Fruit fly (Drosophila melanogaster) whole organism, embryonic: ENCODE measurements around the gene CRAT.
A peak's percentile ranks its signal among the peaks of the same experiment; 100 is the strongest.

ENCODE experiments used
- Atf6 ChIP-seq: fragments of 200-800 bp; sonication (Bioruptor generic); IDR thresholded peaks from 2 replicates; pipeline ENCODE4 v1.3.6; 2022; ENCODE audit warnings: missing biosample characterization, missing genetic modification characterization
- Bdp1 ChIP-seq: fragments of 200-800 bp; sonication (Bioruptor generic); optimal IDR thresholded peaks from 3 replicates; lab custom pipeline; 2016; ENCODE audit warnings: missing biosample characterization, missing genetic modification characterization
- CG10543 ChIP-seq: fragments of 200-800 bp; sonication (Bioruptor generic); optimal IDR thresholded peaks from 3 replicates; lab custom pipeline; 2017; ENCODE audit warnings: missing biosample characterization, mild to moderate bottlenecking, missing genetic modification characterization, moderate library complexity
- CG10654 ChIP-seq: fragments of 200-800 bp; sonication (Bioruptor generic); optimal IDR thresholded peaks from 2 replicates; lab custom pipeline; 2016; ENCODE audit warnings: missing biosample characterization, missing genetic modification characterization
- CG10959 ChIP-seq: fragments of 200-800 bp; sonication (Bioruptor generic); IDR thresholded peaks from 2 replicates; pipeline ENCODE4 v1.3.6; 2022; ENCODE audit warnings: missing biosample characterization, missing genetic modification characterization
- CG12236 ChIP-seq: fragments of 200-800 bp; sonication (Bioruptor generic); optimal IDR thresholded peaks from 2 replicates; lab custom pipeline; 2016; ENCODE audit warnings: missing biosample characterization, missing genetic modification characterization
- CG15269 ChIP-seq: fragments of 200-800 bp; sonication (Bioruptor generic); optimal IDR thresholded peaks from 2 replicates; lab custom pipeline; 2018; ENCODE audit warnings: missing biosample characterization, mild to moderate bottlenecking, missing genetic modification characterization, moderate library complexity
- CG15696 ChIP-seq: fragments of 200-800 bp; sonication (Bioruptor generic); optimal IDR thresholded peaks from 2 replicates; lab custom pipeline; 2019; ENCODE audit warnings: missing biosample characterization, mild to moderate bottlenecking, missing genetic modification characterization, moderate library complexity
- CG1602 ChIP-seq: fragments of 200-800 bp; sonication (Bioruptor generic); optimal IDR thresholded peaks from 3 replicates; lab custom pipeline; 2016; ENCODE audit warnings: missing biosample characterization, missing genetic modification characterization
- CG16813 ChIP-seq: fragments of 200-800 bp; sonication (Bioruptor generic); IDR thresholded peaks from 3 replicates; pipeline ENCODE4 v1.3.6; 2022; ENCODE audit warnings: missing biosample characterization, missing genetic modification characterization; ENCODE audit not compliant: partially characterized antibody
- CG3838 ChIP-seq: fragments of 200-800 bp; sonication (Bioruptor generic); optimal IDR thresholded peaks from 3 replicates; lab custom pipeline; 2016; ENCODE audit warnings: missing biosample characterization, missing genetic modification characterization
- CG4328 ChIP-seq: fragments of 200-800 bp; sonication (Bioruptor generic); optimal IDR thresholded peaks from 3 replicates; lab custom pipeline; 2017; ENCODE audit warnings: missing biosample characterization, missing genetic modification reagents, missing genetic modification characterization
- CG43689 ChIP-seq: fragments of 200-800 bp; sonication (Bioruptor generic); IDR thresholded peaks from 2 replicates; pipeline ENCODE4 v1.3.6; 2022; ENCODE audit warnings: missing biosample characterization, missing genetic modification characterization
- CG6791 ChIP-seq: fragments of 200-800 bp; sonication (Bioruptor generic); IDR thresholded peaks from 3 replicates; pipeline ENCODE4 v1.3.6; 2022; ENCODE audit warnings: missing biosample characterization, missing genetic modification characterization; ENCODE audit not compliant: partially characterized antibody
- CG7357 ChIP-seq: fragments of 200-800 bp; sonication (Bioruptor generic); IDR thresholded peaks from 3 replicates; pipeline ENCODE4 v1.3.6; 2022; ENCODE audit warnings: missing biosample characterization, missing genetic modification characterization
- CG8924 ChIP-seq: fragments of 200-800 bp; optimal IDR thresholded peaks from 3 replicates; lab custom pipeline; 2019; ENCODE audit warnings: missing biosample characterization, mild to moderate bottlenecking, missing genetic modification characterization, moderate library complexity
- CG9437 ChIP-seq: fragments of 200-800 bp; sonication (Bioruptor generic); optimal IDR thresholded peaks from 2 replicates; lab custom pipeline; 2018; ENCODE audit warnings: missing biosample characterization, mild to moderate bottlenecking, missing genetic modification characterization
- CG9609 ChIP-seq: fragments of 200-800 bp; sonication (Bioruptor generic); optimal IDR thresholded peaks from 3 replicates; lab custom pipeline; 2016; ENCODE audit warnings: missing biosample characterization, missing genetic modification characterization
- CHES-1-like ChIP-seq: fragments of 200-800 bp; sonication (Bioruptor generic); optimal IDR thresholded peaks from 2 replicates; lab custom pipeline; 2016; ENCODE audit warnings: missing biosample characterization, missing genetic modification characterization
- Dip3 ChIP-seq: fragments of 200-800 bp; sonication (Bioruptor generic); optimal IDR thresholded peaks from 3 replicates; lab custom pipeline; 2016; ENCODE audit warnings: missing biosample characterization, missing genetic modification characterization
- Dref ChIP-seq: fragments of 200-800 bp; sonication (Bioruptor generic); IDR thresholded peaks from 2 replicates; pipeline ENCODE4 v1.3.6; 2022; ENCODE audit warnings: missing biosample characterization, missing genetic modification characterization
- E2f2 ChIP-seq: fragments of 200-800 bp; sonication (Bioruptor generic); IDR thresholded peaks from 2 replicates; pipeline ENCODE4 v1.3.6; 2022; ENCODE audit warnings: missing biosample characterization, missing genetic modification characterization
- Fer2 ChIP-seq: fragments of 200-800 bp; sonication (Bioruptor generic); optimal IDR thresholded peaks from 2 replicates; lab custom pipeline; 2018; ENCODE audit warnings: missing biosample characterization, mild to moderate bottlenecking, missing genetic modification characterization, moderate library complexity
- Mrtf ChIP-seq: fragments of 200-800 bp; sonication (Bioruptor generic); IDR thresholded peaks from 3 replicates; pipeline ENCODE4 v1.3.6; 2022; ENCODE audit warnings: missing biosample characterization, missing genetic modification characterization
- NC2β ChIP-seq: fragments of 200-800 bp; sonication (Bioruptor generic); optimal IDR thresholded peaks from 2 replicates; lab custom pipeline; 2016; ENCODE audit warnings: missing biosample characterization, missing genetic modification characterization
- Usf ChIP-seq: fragments of 200-800 bp; sonication (Bioruptor generic); optimal IDR thresholded peaks from 2 replicates; lab custom pipeline; 2017; ENCODE audit warnings: missing genotype, missing biosample characterization, missing genetic modification characterization
- ac ChIP-seq: fragments of 200-800 bp; sonication (Bioruptor generic); optimal IDR thresholded peaks from 3 replicates; lab custom pipeline; 2017; ENCODE audit warnings: missing biosample characterization, mild to moderate bottlenecking, missing genetic modification characterization
- amos ChIP-seq: fragments of 200-800 bp; sonication (Bioruptor generic); IDR thresholded peaks from 2 replicates; pipeline ENCODE4 v1.3.6; 2022; ENCODE audit warnings: missing biosample characterization, missing genetic modification characterization; ENCODE audit not compliant: partially characterized antibody
- da ChIP-seq: fragments of 200-800 bp; sonication (Bioruptor generic); optimal IDR thresholded peaks from 2 replicates; lab custom pipeline; 2016; ENCODE audit warnings: missing biosample characterization, missing genetic modification characterization
- dimm ChIP-seq: fragments of 200-800 bp; sonication (Bioruptor generic); IDR thresholded peaks from 2 replicates; pipeline ENCODE4 v1.3.6; 2022; ENCODE audit warnings: missing biosample characterization, missing genetic modification characterization
- ewg ChIP-seq: fragments of 200-800 bp; sonication (Bioruptor generic); optimal IDR thresholded peaks from 3 replicates; lab custom pipeline; 2017; ENCODE audit warnings: mild to moderate bottlenecking, missing biosample characterization, missing genetic modification reagents, missing genetic modification characterization
- fd102C ChIP-seq: fragments of 200-800 bp; sonication (Bioruptor generic); optimal IDR thresholded peaks from 2 replicates; lab custom pipeline; 2018; ENCODE audit warnings: missing biosample characterization, mild to moderate bottlenecking, missing genetic modification characterization, moderate library complexity
- fd3F ChIP-seq: fragments of 200-800 bp; sonication (Bioruptor generic); optimal IDR thresholded peaks from 2 replicates; lab custom pipeline; 2018; ENCODE audit warnings: missing biosample characterization, mild to moderate bottlenecking, missing genetic modification characterization, moderate library complexity
- gce ChIP-seq: fragments of 200-800 bp; sonication (Bioruptor generic); IDR thresholded peaks from 3 replicates; pipeline ENCODE4 v1.3.6; 2022; ENCODE audit warnings: missing biosample characterization, missing genetic modification characterization
- hkb ChIP-seq, 2 experiments: fragments of 200-800 bp in 1 of 2; fragments of >200 bp in 1 of 2; sonication (Bioruptor generic) in 1 of 2; IDR thresholded peaks in 1 of 2; optimal IDR thresholded peaks in 1 of 2; 2 replicates each; pipeline versions ENCODE4 v1.3.6 to Lab custom; 2017 to 2022; ENCODE audit warnings: missing biosample characterization in 1 of 2, missing genetic modification characterization in 1 of 2
- jing ChIP-seq: fragments of 200-800 bp; sonication (Bioruptor generic); optimal IDR thresholded peaks from 2 replicates; lab custom pipeline; 2018; ENCODE audit warnings: missing biosample characterization, mild to moderate bottlenecking, missing genetic modification characterization
- klu ChIP-seq: fragments of 200-800 bp; sonication (Bioruptor generic); IDR thresholded peaks from 2 replicates; pipeline ENCODE4 v1.3.6; 2022; ENCODE audit warnings: missing biosample characterization, missing genetic modification characterization
- knrl ChIP-seq: fragments of 200-800 bp; sonication (Bioruptor generic); IDR thresholded peaks from 3 replicates; pipeline ENCODE4 v1.3.6; 2022; ENCODE audit warnings: missing biosample characterization, missing genetic modification characterization; ENCODE audit not compliant: partially characterized antibody
- mam ChIP-seq: fragments of 200-800 bp; sonication (Bioruptor generic); optimal IDR thresholded peaks from 3 replicates; lab custom pipeline; 2016; ENCODE audit warnings: missing biosample characterization, missing genetic modification characterization
- pnt ChIP-seq: fragments of 200-800 bp; sonication (Bioruptor generic); optimal IDR thresholded peaks from 3 replicates; lab custom pipeline; 2016; ENCODE audit warnings: missing biosample characterization, missing genetic modification characterization
- salm ChIP-seq: fragments of 200-800 bp; sonication (Bioruptor generic); optimal IDR thresholded peaks from 2 replicates; lab custom pipeline; 2018; ENCODE audit warnings: missing biosample characterization, mild to moderate bottlenecking, missing genetic modification characterization
- sd ChIP-seq: fragments of 200-800 bp; sonication (Bioruptor generic); optimal IDR thresholded peaks from 3 replicates; lab custom pipeline; 2018; ENCODE audit warnings: missing biosample characterization, mild to moderate bottlenecking, missing genetic modification characterization, moderate library complexity
- so ChIP-seq: fragments of 200-800 bp; sonication (Bioruptor generic); IDR thresholded peaks from 3 replicates; pipeline ENCODE4 v1.3.6; 2022; ENCODE audit warnings: missing biosample characterization, missing genetic modification characterization
- sob ChIP-seq: fragments of 200-800 bp; sonication (Bioruptor generic); IDR thresholded peaks from 2 replicates; pipeline ENCODE4 v1.3.6; 2022; ENCODE audit warnings: missing biosample characterization, missing genetic modification characterization
- tll ChIP-seq, 2 experiments: fragments of 200-800 bp in 1 of 2; fragments of >200 bp in 1 of 2; sonication (Bioruptor generic) in 1 of 2; optimal IDR thresholded peaks; 2 replicates each; lab custom pipeline; 2017 to 2019; ENCODE audit warnings: missing biosample characterization in 2 of 2, missing genetic modification characterization in 2 of 2, mild to moderate bottlenecking in 1 of 2, moderate library complexity in 1 of 2
- unpg ChIP-seq: fragments of 200-800 bp; sonication (Bioruptor generic); optimal IDR thresholded peaks from 3 replicates; lab custom pipeline; 2018; ENCODE audit warnings: missing biosample characterization, mild to moderate bottlenecking, missing genetic modification characterization, moderate library complexity
- wor ChIP-seq: fragments of 200-800 bp; sonication (Bioruptor generic); IDR thresholded peaks from 2 replicates; pipeline ENCODE4 v1.3.6; 2022; ENCODE audit warnings: missing biosample characterization, missing genetic modification characterization
- zen2 ChIP-seq: fragments of 200-800 bp; sonication (Bioruptor generic); IDR thresholded peaks from 3 replicates; pipeline ENCODE4 v1.3.6; 2022; ENCODE audit warnings: missing biosample characterization, missing genetic modification characterization; ENCODE audit not compliant: partially characterized antibody

CRAT gene

DNA sequence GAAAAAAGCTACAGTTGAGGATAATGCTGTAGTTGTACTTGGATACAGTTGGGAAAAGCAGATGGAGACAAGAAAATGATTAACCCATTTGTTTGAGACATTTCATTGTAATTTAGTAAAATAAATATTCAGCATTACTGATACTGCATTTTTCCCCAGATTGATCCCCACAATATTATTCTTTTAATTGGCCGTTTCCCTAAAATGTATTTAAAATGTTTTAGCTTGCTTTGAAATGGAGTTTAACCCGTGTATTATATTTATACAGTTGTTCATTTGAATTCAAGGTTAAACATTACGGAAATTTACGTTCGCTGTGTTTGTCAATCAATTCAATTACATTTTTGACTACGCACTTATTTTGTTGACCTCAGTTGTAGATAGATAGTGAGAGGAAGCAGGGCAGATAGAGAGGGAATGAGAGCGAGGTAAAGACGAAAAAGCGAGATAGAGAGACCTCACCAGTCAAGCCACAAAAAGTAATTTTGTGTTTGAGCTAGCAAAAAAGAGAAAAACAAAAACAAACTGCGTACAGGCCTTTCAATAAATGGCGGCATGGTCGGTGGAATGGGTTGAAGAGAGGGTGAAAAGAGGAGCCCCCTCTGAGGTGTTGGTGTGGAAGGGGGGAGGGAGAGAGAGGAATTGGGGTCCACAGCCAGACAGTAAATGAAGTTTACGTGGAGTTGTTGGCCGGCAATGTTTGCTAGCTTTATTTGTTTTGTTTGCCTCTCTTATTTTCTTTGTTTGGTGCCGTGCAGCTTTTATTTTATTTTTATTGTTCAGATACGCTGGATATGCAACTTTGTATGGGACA is 34.8 kb upstream of the CRAT start (continued):
- TF ChIP-seq fd102C (GFP tag; lab: Kevin White, UChicago) (peak; percentile 6), gce (GFP tag; lab: Robert Waterston, UW) (peak; percentile 43; the same call in 1 of the 3 replicates), knrl (GFP tag; lab: Robert Waterston, UW) (no peak), ac (peak; percentile 3), da (no peak), CG15696 (tag; lab: Kevin White, UChicago) (peak; percentile 49), CG15269 (tag; lab: Kevin White, UChicago) (peak; percentile 89), CG8924 (tag; lab: Kevin White, UChicago) (peak; percentile 94), unpg (GFP tag; lab: Kevin White, UChicago) (peak; percentile 74), CG16813 (GFP tag; lab: Robert Waterston, UW) (no peak), CG6791 (GFP tag; lab: Robert Waterston, UW) (no peak), hkb (optimal IDR thresholded peaks at IDR 0.05; lab: Kevin White, UChicago) (no peak), hkb (GFP tag; IDR thresholded peaks at IDR 0.05; lab: Robert Waterston, UW) (peak; percentile 71), CG1602 (peak; percentile 82), fd3F (GFP tag; lab: Kevin White, UChicago) (peak; percentile 83), CG43689 (no peak), ewg (peak; percentile 82), CG3838 (peak; percentile 75), Atf6 (GFP tag; lab: Robert Waterston, UW) (peak; percentile 63), salm (peak; percentile 73), Bdp1 (peak; percentile 59), pnt (peak; percentile 74), E2f2 (GFP tag; lab: Robert Waterston, UW) (peak; percentile 45), Dref (no peak), CG9437 (GFP tag; lab: Kevin White, UChicago) (peak; percentile 93), Dip3 (GFP tag; lab: Kevin White, UChicago) (peak; percentile 78), sd (tag; lab: Kevin White, UChicago) (peak; percentile 58), amos (GFP tag; lab: Robert Waterston, UW) (no peak; the same call in 1 of the 2 replicates), mam (GFP tag; lab: Kevin White, UChicago) (peak; percentile 75), CG12236 (peak; percentile 43), klu (GFP tag; lab: Robert Waterston, UW) (peak; percentile 66), wor (GFP tag; lab: Robert Waterston, UW) (peak; percentile 71), CHES-1-like (peak; percentile 77), CG9609 (peak; percentile 85), dimm (GFP tag; lab: Robert Waterston, UW) (no peak), sob (GFP tag; lab: Robert Waterston, UW) (peak; percentile 69; the same call in 1 of the 2 replicates), Mrtf (GFP tag; lab: Robert Waterston, UW) (peak; percentile 66; the same call in 1 of the 3 replicates), CG10959 (GFP tag; lab: Robert Waterston, UW) (no peak), tll (GFP tag; optimal IDR thresholded peaks at IDR 0.05; lab: Kevin White, UChicago) (peak in 1 of 2 experiments; percentile 10), CG10654 (GFP tag; lab: Kevin White, UChicago) (peak; percentile 51), CG7357 (GFP tag; lab: Robert Waterston, UW) (peak; percentile 67), zen2 (GFP tag; lab: Robert Waterston, UW) (no peak), Fer2 (peak; percentile 43), jing (GFP tag; lab: Kevin White, UChicago) (peak; percentile 74), CG10543 (GFP tag; lab: Kevin White, UChicago) (peak; percentile 79), Usf (GFP tag; lab: Kevin White, UChicago) (peak; percentile 86), CG4328 (GFP tag; lab: Kevin White, UChicago) (peak; percentile 72), so (GFP tag; lab: Robert Waterston, UW) (peak; percentile 74; the same call in 2 of the 3 replicates), NC2β (peak; percentile 65)
